Worm (Caenorhabditis elegans) whole organism, mixed stage, embryonic: ENCODE data around the gene R09E10.2.

Experiments used
- blmp-1 ChIP-seq: fragments of 150-350 bp; optimal IDR thresholded peaks from 2 replicates; lab custom pipeline; 2014; ENCODE audit warnings: missing biosample characterization, missing genetic modification characterization
- ceh-83 ChIP-seq: fragments of 200-800 bp; sonication (Bioruptor generic); optimal IDR thresholded peaks from 2 replicates; lab custom pipeline; 2018; ENCODE audit warnings: mild to moderate bottlenecking, missing genetic modification characterization, missing compliant biosample characterization
- cnd-1 ChIP-seq: fragments of 200-800 bp; sonication (Bioruptor generic); optimal IDR thresholded peaks from 2 replicates; lab custom pipeline; 2018; ENCODE audit warnings: mild to moderate bottlenecking, missing genetic modification characterization, missing compliant biosample characterization
- elt-3 ChIP-seq: fragments of 150-350 bp; optimal IDR thresholded peaks from 2 replicates; lab custom pipeline; 2014; ENCODE audit warnings: missing biosample characterization, missing genetic modification characterization
- lin-13 ChIP-seq: fragments of 150-350 bp; optimal IDR thresholded peaks from 2 replicates; lab custom pipeline; 2014; ENCODE audit warnings: missing biosample characterization, missing genetic modification characterization
- mab-5 ChIP-seq: fragments of 150-350 bp; optimal IDR thresholded peaks from 2 replicates; lab custom pipeline; 2014; ENCODE audit warnings: missing biosample characterization, missing genetic modification characterization
- mep-1 ChIP-seq: fragments of 150-350 bp; optimal IDR thresholded peaks from 2 replicates; lab custom pipeline; 2017; ENCODE audit warnings: missing biosample characterization, missing genetic modification reagents, missing genetic modification characterization, inconsistent platforms
- nhr-237 ChIP-seq: fragments of 150-350 bp; optimal IDR thresholded peaks from 2 replicates; lab custom pipeline; 2014; ENCODE audit warnings: missing biosample characterization, missing genetic modification characterization
- pha-4 ChIP-seq: fragments of 150-350 bp; optimal IDR thresholded peaks from 2 replicates; lab custom pipeline; 2018; ENCODE audit warnings: missing biosample characterization, missing genetic modification reagents, missing genetic modification characterization
- snpc-4 ChIP-seq: fragments of 150-350 bp; optimal IDR thresholded peaks from 2 replicates; lab custom pipeline; 2014; ENCODE audit warnings: missing biosample characterization, missing genetic modification characterization
- unc-120 ChIP-seq: sonication (generic microtip); optimal IDR thresholded peaks from 2 replicates; lab custom pipeline; 2017; ENCODE audit warnings: missing genetic modification characterization, missing compliant biosample characterization; ENCODE audit not compliant: poor library complexity, severe bottlenecking
- unc-39 ChIP-seq: fragments of 150-350 bp; optimal IDR thresholded peaks from 2 replicates; lab custom pipeline; 2014; ENCODE audit warnings: missing biosample characterization, missing genetic modification characterization
- unc-62 ChIP-seq: fragments of 150-350 bp; optimal IDR thresholded peaks from 2 replicates; lab custom pipeline; 2014; ENCODE audit warnings: missing biosample characterization, missing genetic modification reagents, missing genetic modification characterization
- ztf-11 ChIP-seq: fragments of 150-350 bp; optimal IDR thresholded peaks from 2 replicates; lab custom pipeline; 2014; ENCODE audit warnings: missing biosample characterization, missing genetic modification characterization

- no peak for TF ChIP-seq unc-39
- TF ChIP-seq snpc-4 (tag; lab: Kevin White, UChicago), result no peak
- no peak for TF ChIP-seq unc-120 (tag; lab: Kevin White, UChicago)
- TF ChIP-seq cnd-1 (tag; lab: Kevin White, UChicago), result no peak
- TF ChIP-seq pha-4 (tag; lab: Kevin White, UChicago), result no peak
- TF ChIP-seq unc-62 (GFP tag; lab: Kevin White, UChicago), result no peak
- TF ChIP-seq blmp-1 (tag; lab: Kevin White, UChicago), result no peak
- TF ChIP-seq elt-3 (tag; lab: Kevin White, UChicago), result no peak
- no peak for TF ChIP-seq mep-1 (tag; lab: Kevin White, UChicago)
- no peak for TF ChIP-seq ztf-11 (tag; lab: Kevin White, UChicago)
- no peak for TF ChIP-seq lin-13 (tag; lab: Kevin White, UChicago)
- no peak for TF ChIP-seq mab-5 (tag; lab: Kevin White, UChicago)
- no peak for TF ChIP-seq nhr-237
- TF ChIP-seq ceh-83 (GFP tag; lab: Kevin White, UChicago), result no peak
These were observed 41.1 kb downstream of the R09E10.2 start, which contains the start of gene Y43C5A.7 for ce11 chrIV:10276960-10277359.
